Worm (Caenorhabditis elegans): ENCODE data around the gene twk-5.

ce11 chrII:11450882-11451281, 34.2 kb downstream of the twk-5 start:
- TF ChIP-seq jun-1 (tag; optimal IDR thresholded peaks at IDR 0.05) (no peak), fkh-10 (GFP tag; optimal IDR thresholded peaks at IDR 0.05) (no peak), nhr-28 (tag; optimal IDR thresholded peaks at IDR 0.05) (no peak)
